Worm (Caenorhabditis elegans) whole organism, young adult: ENCODE measurements around the gene nhr-152.

Experiments
- B0035.1 ChIP-seq: sonication (generic microtip); optimal IDR thresholded peaks from 2 replicates; lab custom pipeline; 2016; ENCODE audit warnings: missing genetic modification characterization, mild to moderate bottlenecking, missing compliant biosample characterization, missing genotype, missing genetic modification reagents
- C06A6.2 ChIP-seq: fragments of 200-800 bp; sonication (Bioruptor generic); conservative IDR thresholded peaks from 2 replicates; pipeline ENCODE4 v1.3.6; 2022; ENCODE audit warnings: missing genetic modification characterization, missing compliant biosample characterization
- F10E7.11 ChIP-seq: sonication (generic microtip); optimal IDR thresholded peaks from 2 replicates; lab custom pipeline; 2017; ENCODE audit warnings: mild to moderate bottlenecking, missing genetic modification characterization, moderate library complexity, missing compliant biosample characterization
- F33H1.4 ChIP-seq: fragments of 200-800 bp; sonication (Bioruptor generic); IDR thresholded peaks from 2 replicates; pipeline ENCODE4 v1.3.6; 2022; ENCODE audit warnings: missing genetic modification reagents, missing genetic modification characterization, missing compliant biosample characterization
- F55B11.4 ChIP-seq: sonication (generic microtip); optimal IDR thresholded peaks from 2 replicates; lab custom pipeline; 2016; ENCODE audit warnings: missing compliant biosample characterization, missing genetic modification characterization, borderline replicate concordance; ENCODE audit not compliant: insufficient read depth
- K11D2.4 ChIP-seq: fragments of 200-800 bp; sonication (Bioruptor generic); IDR thresholded peaks from 2 replicates; pipeline ENCODE4 v1.3.6; 2022; ENCODE audit warnings: missing genetic modification reagents, missing genetic modification characterization, missing compliant biosample characterization
- K12H6.12 ChIP-seq: fragments of 200-800 bp; sonication (Bioruptor generic); optimal IDR thresholded peaks from 2 replicates; lab custom pipeline; 2018; ENCODE audit warnings: mild to moderate bottlenecking, missing genetic modification characterization, missing compliant biosample characterization
- Y67H2A.10 ChIP-seq: fragments of 200-800 bp; sonication (Bioruptor generic); conservative IDR thresholded peaks from 2 replicates; pipeline ENCODE4 v1.3.6; 2022; ENCODE audit warnings: missing genetic modification reagents, missing genetic modification characterization, missing compliant biosample characterization
- Y79H2A.3 ChIP-seq: fragments of 200-800 bp; sonication (Bioruptor generic); conservative IDR thresholded peaks from 2 replicates; pipeline ENCODE4 v1.3.6; 2022; ENCODE audit warnings: missing genetic modification reagents, missing genetic modification characterization, missing compliant biosample characterization
- aptf-2 ChIP-seq: fragments of 200-800 bp; sonication (Bioruptor generic); conservative IDR thresholded peaks from 2 replicates; pipeline ENCODE4 v1.3.6; 2022; ENCODE audit warnings: missing genetic modification reagents, missing genetic modification characterization, missing compliant biosample characterization
- attf-3 ChIP-seq: fragments of 200-800 bp; sonication (Bioruptor generic); conservative IDR thresholded peaks from 2 replicates; pipeline ENCODE4 v1.3.6; 2022; ENCODE audit warnings: missing genetic modification reagents, missing genetic modification characterization, missing compliant biosample characterization
- attf-5 ChIP-seq: fragments of 200-800 bp; sonication (Bioruptor generic); optimal IDR thresholded peaks from 2 replicates; lab custom pipeline; 2018; ENCODE audit warnings: mild to moderate bottlenecking, missing genetic modification characterization, missing compliant biosample characterization
- ccch-3 ChIP-seq: fragments of 200-800 bp; sonication (Bioruptor generic); optimal IDR thresholded peaks from 2 replicates; lab custom pipeline; 2018; ENCODE audit warnings: mild to moderate bottlenecking, missing genetic modification characterization, missing compliant biosample characterization
- ceh-58 ChIP-seq: fragments of 200-800 bp; sonication (Bioruptor generic); IDR thresholded peaks from 2 replicates; pipeline ENCODE4 v1.3.6; 2022; ENCODE audit warnings: missing genetic modification characterization, missing compliant biosample characterization
- chd-7 ChIP-seq: sonication (generic microtip); optimal IDR thresholded peaks from 2 replicates; lab custom pipeline; 2016; ENCODE audit warnings: mild to moderate bottlenecking, missing genetic modification characterization, moderate library complexity, missing compliant biosample characterization
- die-1 ChIP-seq: sonication (generic microtip); optimal IDR thresholded peaks from 2 replicates; lab custom pipeline; 2016; ENCODE audit warnings: missing genotype, mild to moderate bottlenecking, missing genetic modification characterization, missing compliant biosample characterization
- egl-18 ChIP-seq: fragments of 200-800 bp; sonication (Bioruptor generic); IDR thresholded peaks from 2 replicates; pipeline ENCODE4 v1.3.6; 2022; ENCODE audit warnings: missing genetic modification reagents, missing genetic modification characterization, missing compliant biosample characterization
- fkh-3 ChIP-seq: sonication (generic microtip); optimal IDR thresholded peaks from 2 replicates; lab custom pipeline; 2016; ENCODE audit warnings: mild to moderate bottlenecking, missing genetic modification characterization, missing compliant biosample characterization
- gei-17 ChIP-seq: fragments of 200-800 bp; sonication (Bioruptor generic); optimal IDR thresholded peaks from 2 replicates; lab custom pipeline; 2018; ENCODE audit warnings: mild to moderate bottlenecking, missing genetic modification characterization, missing compliant biosample characterization
- hlh-26 ChIP-seq: fragments of 200-800 bp; sonication (Bioruptor generic); conservative IDR thresholded peaks from 2 replicates; pipeline ENCODE4 v1.3.6; 2022; ENCODE audit warnings: missing genetic modification reagents, missing genetic modification characterization, missing compliant biosample characterization
- let-607 ChIP-seq, 2 experiments: fragments of 200-800 bp in 1 of 2; sonication (Bioruptor generic) in 1 of 2; sonication (generic microtip) in 1 of 2; optimal IDR thresholded peaks; 2 replicates each; lab custom pipeline; 2016 to 2018; ENCODE audit warnings: mild to moderate bottlenecking in 2 of 2, missing compliant biosample characterization in 2 of 2, missing genetic modification characterization in 2 of 2, moderate library complexity in 2 of 2, missing genotype in 1 of 2
- lin-35 ChIP-seq, 3 experiments: fragments of 150-350 bp in 2 of 3; sonication (generic microtip) in 1 of 3; optimal IDR thresholded peaks; 2 replicates each; lab custom pipeline; 2014 to 2018; ENCODE audit warnings: missing biosample characterization in 3 of 3, missing genetic modification characterization in 3 of 3, missing genetic modification reagents in 3 of 3
- lsl-1 ChIP-seq: fragments of 200-800 bp; sonication (Bioruptor generic); optimal IDR thresholded peaks from 2 replicates; lab custom pipeline; 2018; ENCODE audit warnings: mild to moderate bottlenecking, missing genetic modification characterization, moderate library complexity, missing compliant biosample characterization
- mcd-1 ChIP-seq: fragments of 200-800 bp; sonication (Bioruptor generic); IDR thresholded peaks from 2 replicates; pipeline ENCODE4 v1.3.6; 2022; ENCODE audit warnings: missing genetic modification reagents, missing genetic modification characterization, missing compliant biosample characterization
- mel-28 ChIP-seq: sonication (generic microtip); optimal IDR thresholded peaks from 2 replicates; lab custom pipeline; 2016; ENCODE audit warnings: borderline replicate concordance, mild to moderate bottlenecking, missing genetic modification characterization, missing compliant biosample characterization
- nhr-27 ChIP-seq: fragments of 200-800 bp; sonication (Bioruptor generic); optimal IDR thresholded peaks from 2 replicates; lab custom pipeline; 2018; ENCODE audit warnings: mild to moderate bottlenecking, missing genetic modification characterization, moderate library complexity, missing compliant biosample characterization
- pbrm-1 ChIP-seq: fragments of 200-800 bp; sonication (Bioruptor generic); IDR thresholded peaks from 2 replicates; pipeline ENCODE4 v1.3.6; 2022; ENCODE audit warnings: missing genetic modification reagents, missing genetic modification characterization, missing compliant biosample characterization
- pha-4 ChIP-seq: fragments of 150-350 bp; sonication (generic microtip); optimal IDR thresholded peaks from 2 replicates; lab custom pipeline; 2014; ENCODE audit warnings: missing biosample characterization, missing genetic modification reagents, missing genetic modification characterization
- repo-1 ChIP-seq: sonication (generic microtip); optimal IDR thresholded peaks from 2 replicates; lab custom pipeline; 2017; ENCODE audit warnings: mild to moderate bottlenecking, missing genetic modification characterization, missing compliant biosample characterization
- snpc-4 ChIP-seq, 5 experiments: fragments of 150-350 bp in 1 of 5; sonication (generic microtip) in 4 of 5; optimal IDR thresholded peaks; 2 replicates each; lab custom pipeline; 2014 to 2018; ENCODE audit warnings: missing genetic modification characterization in 5 of 5, missing biosample characterization in 3 of 5, antibody characterized with exemption in 2 of 5, mild to moderate bottlenecking in 2 of 5, missing compliant biosample characterization in 2 of 5, missing genotype in 2 of 5, moderate library complexity in 2 of 5, missing genetic modification reagents in 1 of 5
- tbp1 ChIP-seq: fragments of 200-800 bp; sonication (Bioruptor generic); optimal IDR thresholded peaks from 2 replicates; lab custom pipeline; 2018; ENCODE audit warnings: mild to moderate bottlenecking, missing genetic modification characterization, missing compliant biosample characterization
- unc-130 ChIP-seq: sonication (generic microtip); optimal IDR thresholded peaks from 2 replicates; lab custom pipeline; 2016; ENCODE audit warnings: missing genetic modification reagents, missing genetic modification characterization, missing compliant biosample characterization
- unc-62 ChIP-seq: fragments of 150-350 bp; optimal IDR thresholded peaks from 2 replicates; lab custom pipeline; 2014; ENCODE audit warnings: missing biosample characterization, missing genetic modification reagents, missing genetic modification characterization
- xnd-1 ChIP-seq: sonication (generic microtip); optimal IDR thresholded peaks from 2 replicates; lab custom pipeline; 2016; ENCODE audit warnings: missing genotype, missing genetic modification reagents, missing genetic modification characterization, missing compliant biosample characterization
- ztf-18 ChIP-seq: sonication (generic microtip); optimal IDR thresholded peaks from 2 replicates; lab custom pipeline; 2016; ENCODE audit warnings: missing genotype, mild to moderate bottlenecking, missing genetic modification characterization, missing compliant biosample characterization
- ztf-22 ChIP-seq: fragments of 200-800 bp; sonication (Bioruptor generic); optimal IDR thresholded peaks from 2 replicates; lab custom pipeline; 2018; ENCODE audit warnings: mild to moderate bottlenecking, missing genetic modification characterization, moderate library complexity, missing compliant biosample characterization
- ztf-28 ChIP-seq: fragments of 200-800 bp; sonication (Bioruptor generic); IDR thresholded peaks from 2 replicates; pipeline ENCODE4 v1.3.6; 2022; ENCODE audit warnings: missing genetic modification reagents, missing genetic modification characterization, missing compliant biosample characterization

Gene nhr-152

DNA sequence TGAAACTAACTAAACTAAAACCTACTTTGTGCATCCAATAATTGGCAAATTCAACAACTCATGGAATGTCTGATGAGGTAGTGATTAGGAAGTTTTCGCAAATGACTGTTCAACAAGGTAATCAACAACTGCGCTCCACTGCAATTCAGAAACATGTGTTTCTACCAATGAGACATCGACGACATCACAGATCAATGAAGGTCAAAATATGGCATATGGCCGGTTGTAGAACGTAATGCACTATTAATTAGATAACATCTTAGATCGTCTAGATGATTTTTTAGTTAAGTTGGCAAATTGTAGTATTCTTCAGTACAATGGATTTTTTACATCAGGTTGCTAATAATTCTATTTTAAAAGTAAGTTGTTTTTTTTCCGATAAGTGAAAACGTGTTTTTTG is at the start of gene nhr-152, which contains the start of gene nhr-94:
Gene nhr-152, plus strand, starts transcription at position 162 of the 400 bp plus-strand sequence.
Gene nhr-94, minus strand, starts transcription at position 147 of the 400 bp plus-strand sequence.
- no peak for TF ChIP-seq aptf-2
- no peak for TF ChIP-seq ccch-3 (GFP tag; lab: Kevin White, UChicago)
- no peak for TF ChIP-seq K12H6.12
- TF ChIP-seq ztf-28 (GFP tag; lab: Robert Waterston, UW) = no peak
- no peak for TF ChIP-seq mel-28 (tag; lab: Kevin White, UChicago)
- no peak for TF ChIP-seq snpc-4 (GFP tag; optimal IDR thresholded peaks at IDR 0.05; lab: Kevin White, UChicago)
- no peak for TF ChIP-seq snpc-4 (tag; optimal IDR thresholded peaks at IDR 0.05; lab: Kevin White, UChicago)
- TF ChIP-seq Y79H2A.3 (GFP tag; lab: Robert Waterston, UW) = no peak
- TF ChIP-seq unc-62 (GFP tag; lab: Kevin White, UChicago) = no peak
- TF ChIP-seq fkh-3 (tag; lab: Kevin White, UChicago) = no peak
- TF ChIP-seq, all 124 proteins: peak for 0

DNA sequence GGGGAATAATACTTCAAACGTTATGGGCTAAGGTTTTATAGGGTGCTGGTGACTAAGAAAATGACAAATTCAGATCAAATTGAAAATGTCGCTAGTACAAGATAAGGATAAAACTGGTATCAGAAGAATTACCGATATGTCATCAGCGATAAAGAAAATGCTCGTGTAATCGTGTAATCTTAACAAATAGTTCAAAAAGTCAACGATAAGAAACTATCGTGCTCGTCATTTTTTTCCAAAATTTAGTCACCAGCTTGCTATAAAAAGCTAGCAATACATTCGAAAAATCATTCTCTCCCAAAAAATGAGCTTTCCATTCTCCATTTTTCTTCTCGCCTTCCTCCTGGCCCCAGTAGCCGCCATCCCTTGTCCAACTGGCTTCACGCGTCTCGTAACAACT is 48.3 kb upstream of the nhr-152 start, which contains the start of gene clec-45:
Gene clec-45, plus strand, starts transcription at position 301 of the 400 bp plus-strand sequence.
- no peak for TF ChIP-seq attf-5 (GFP tag; lab: Kevin White, UChicago)
- no peak for TF ChIP-seq pha-4 (tag; lab: Kevin White, UChicago)
- TF ChIP-seq F10E7.11 (tag; lab: Kevin White, UChicago) = no peak
- no peak for TF ChIP-seq ceh-58 (GFP tag; lab: Robert Waterston, UW)
- TF ChIP-seq F33H1.4 (GFP tag; lab: Robert Waterston, UW) = no peak
- TF ChIP-seq mcd-1 (GFP tag; lab: Robert Waterston, UW) = no peak
- no peak for TF ChIP-seq gei-17 (GFP tag; lab: Kevin White, UChicago)
- TF ChIP-seq ztf-18 (tag; lab: Kevin White, UChicago) = no peak

DNA sequence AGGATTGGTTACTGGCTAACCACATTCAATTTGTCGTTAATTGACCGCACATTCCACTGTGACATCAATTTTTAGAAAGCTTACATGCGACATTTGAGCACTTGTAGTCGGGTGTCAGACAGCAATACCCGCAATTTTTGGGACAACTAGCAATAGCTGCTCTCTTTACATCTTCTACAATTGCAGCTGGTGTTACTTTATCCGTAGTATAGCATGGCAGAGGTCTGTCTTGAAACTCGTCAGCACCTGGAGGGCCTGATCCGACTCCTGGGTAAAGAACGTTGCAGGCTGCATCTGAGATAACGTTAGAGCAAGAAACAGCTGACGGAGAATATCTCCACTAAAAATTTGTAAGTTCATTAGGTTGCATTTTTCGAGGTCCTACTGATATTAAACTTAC is 46.8 kb upstream of the nhr-152 start:
- TF ChIP-seq C06A6.2 (GFP tag; lab: Robert Waterston, UW) = no peak
- TF ChIP-seq nhr-27 (tag; lab: Kevin White, UChicago) = no peak
- TF ChIP-seq let-607 (tag; optimal IDR thresholded peaks at IDR 0.05; lab: Kevin White, UChicago) = no peak
- TF ChIP-seq egl-18 = no peak
- TF ChIP-seq ztf-22 (GFP tag; lab: Kevin White, UChicago) = no peak
- no peak for TF ChIP-seq hlh-26 (GFP tag; lab: Robert Waterston, UW)
- no peak for TF ChIP-seq Y67H2A.10 (GFP tag; lab: Robert Waterston, UW)
- no peak for TF ChIP-seq mcd-1 (GFP tag; lab: Robert Waterston, UW)
- TF ChIP-seq tbp1 (GFP tag; lab: Kevin White, UChicago) = no peak
- no peak for TF ChIP-seq lin-35 (GFP tag; optimal IDR thresholded peaks at IDR 0.05; lab: Kevin White, UChicago)
- no peak for TF ChIP-seq ztf-18 (tag; lab: Kevin White, UChicago)
- no peak for TF ChIP-seq B0035.1 (tag; lab: Kevin White, UChicago)
- no peak for TF ChIP-seq xnd-1
- TF ChIP-seq chd-7 (tag; lab: Kevin White, UChicago) = no peak

DNA sequence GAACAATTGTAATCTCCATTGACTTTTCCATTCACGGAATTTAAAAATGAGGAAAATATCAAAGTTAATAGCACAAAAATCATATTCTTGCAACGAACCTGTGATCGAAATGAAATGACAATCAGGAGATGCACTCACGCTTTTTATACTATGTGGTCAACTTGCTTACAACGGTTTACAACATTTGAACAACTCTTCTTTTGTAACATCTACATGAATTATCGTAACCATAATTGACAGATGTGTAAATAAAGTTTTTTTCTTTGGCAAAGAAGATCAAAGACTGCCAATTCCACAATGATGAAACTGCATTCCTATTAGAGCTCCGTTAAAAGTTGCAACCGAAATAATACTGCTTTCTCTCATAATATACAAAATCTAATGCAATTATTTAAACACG is 46.4 kb upstream of the nhr-152 start, which contains the start of gene F07C4.10:
Gene F07C4.10, minus strand, starts transcription at position 101 of the 400 bp plus-strand sequence.
- TF ChIP-seq K11D2.4 (GFP tag; lab: Robert Waterston, UW) = no peak
- no peak for TF ChIP-seq repo-1
- no peak for TF ChIP-seq tbp1 (GFP tag; lab: Kevin White, UChicago)
- no peak for TF ChIP-seq F55B11.4
- no peak for TF ChIP-seq lsl-1
- TF ChIP-seq gei-17 (GFP tag; lab: Kevin White, UChicago) = no peak
- no peak for TF ChIP-seq die-1
- no peak for TF ChIP-seq attf-3
- TF ChIP-seq pbrm-1 = no peak
- TF ChIP-seq unc-130 (GFP tag; lab: Kevin White, UChicago) = no peak
